Worm (Caenorhabditis elegans) whole organism, early embryonic: ENCODE measurements around the gene best-19.

Experiments
- F13C5.2 ChIP-seq: sonication (generic microtip); optimal IDR thresholded peaks from 2 replicates; lab custom pipeline; 2017; ENCODE audit warnings: mild to moderate bottlenecking, missing genetic modification characterization, inconsistent platforms, missing compliant biosample characterization
- ama-1 ChIP-seq: fragments of 150-350 bp; optimal IDR thresholded peaks from 2 replicates; lab custom pipeline; 2014
- ceh-36 ChIP-seq: sonication (generic microtip); optimal IDR thresholded peaks from 2 replicates; lab custom pipeline; 2016; ENCODE audit warnings: missing genetic modification characterization, inconsistent platforms, missing compliant biosample characterization
- ets-7 ChIP-seq: sonication (generic microtip); optimal IDR thresholded peaks from 2 replicates; lab custom pipeline; 2016; ENCODE audit warnings: missing genotype, missing genetic modification characterization, missing compliant biosample characterization
- hmbx-1 ChIP-seq: sonication (generic microtip); optimal IDR thresholded peaks from 2 replicates; lab custom pipeline; 2016; ENCODE audit warnings: mild to moderate bottlenecking, missing genetic modification characterization, missing compliant biosample characterization
- tra-4 ChIP-seq: sonication (generic microtip); optimal IDR thresholded peaks from 2 replicates; lab custom pipeline; 2017; ENCODE audit warnings: missing genetic modification characterization, missing compliant biosample characterization

DNA sequence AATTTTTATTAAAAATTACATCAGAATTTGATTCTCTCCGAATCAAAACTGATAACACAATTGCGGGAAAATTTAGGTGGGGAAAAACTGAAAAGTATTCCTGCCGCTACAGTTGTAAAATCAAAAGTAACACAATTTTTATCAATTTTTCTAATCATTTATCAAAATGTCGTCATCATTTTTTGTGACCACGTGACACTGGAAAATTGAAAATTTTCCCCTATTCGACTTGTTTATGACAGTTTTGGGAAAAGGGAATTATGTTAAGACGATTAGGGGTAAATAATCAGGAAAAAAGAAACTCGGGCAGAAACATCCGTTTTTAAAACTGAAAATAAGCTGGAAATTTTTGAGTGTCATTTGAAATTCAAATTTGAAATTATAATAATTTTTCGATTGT is 13.4 kb downstream of the best-19 start:
- TF ChIP-seq tra-4 (no peak), ama-1 (no peak), ets-7 (tag; lab: Kevin White, UChicago) (no peak), F13C5.2 (tag; lab: Kevin White, UChicago) (no peak), hmbx-1 (tag; lab: Kevin White, UChicago) (no peak), ceh-36 (no peak)
